Fruit fly (Drosophila melanogaster) whole organism, embryonic: ENCODE measurements around the gene CG12115.

Experiments
- Ada2b ChIP-seq: fragments of 200-800 bp; sonication (Bioruptor generic); IDR thresholded peaks from 2 replicates; pipeline ENCODE4 v1.3.6; 2022; ENCODE audit warnings: missing biosample characterization, missing genetic modification characterization
- CG11247 ChIP-seq: fragments of 200-800 bp; sonication (Bioruptor generic); IDR thresholded peaks from 2 replicates; pipeline ENCODE4 v1.3.6; 2022; ENCODE audit warnings: missing biosample characterization, missing genetic modification characterization
- CG12219 ChIP-seq: fragments of 200-800 bp; sonication (Bioruptor generic); optimal IDR thresholded peaks from 3 replicates; lab custom pipeline; 2018; ENCODE audit warnings: missing biosample characterization, mild to moderate bottlenecking, missing genetic modification characterization
- CG13894 ChIP-seq: fragments of 200-800 bp; sonication (Bioruptor generic); optimal IDR thresholded peaks from 3 replicates; lab custom pipeline; 2018; ENCODE audit warnings: missing biosample characterization, mild to moderate bottlenecking, missing genetic modification characterization, moderate library complexity
- CG17802 ChIP-seq: fragments of 200-800 bp; sonication (Bioruptor generic); optimal IDR thresholded peaks from 2 replicates; lab custom pipeline; 2018; ENCODE audit warnings: missing biosample characterization, mild to moderate bottlenecking, missing genetic modification characterization, moderate library complexity
- CG31365 ChIP-seq: fragments of 200-800 bp; sonication (Bioruptor generic); optimal IDR thresholded peaks from 2 replicates; lab custom pipeline; 2018; ENCODE audit warnings: missing biosample characterization, mild to moderate bottlenecking, missing genetic modification characterization
- CG3163 ChIP-seq: fragments of 200-800 bp; sonication (Bioruptor generic); optimal IDR thresholded peaks from 3 replicates; lab custom pipeline; 2016; ENCODE audit warnings: missing biosample characterization, missing genetic modification characterization
- CG32772 ChIP-seq: fragments of 200-800 bp; sonication (Bioruptor generic); IDR thresholded peaks from 2 replicates; pipeline ENCODE4 v1.3.6; 2022; ENCODE audit warnings: missing biosample characterization, missing genetic modification characterization
- CG34224 ChIP-seq: fragments of 200-800 bp; sonication (Bioruptor generic); IDR thresholded peaks from 3 replicates; pipeline ENCODE4 v1.3.6; 2022; ENCODE audit warnings: missing biosample characterization, missing genetic modification characterization; ENCODE audit not compliant: partially characterized antibody
- CG4730 ChIP-seq: fragments of 200-800 bp; sonication (Bioruptor generic); IDR thresholded peaks from 2 replicates; pipeline ENCODE4 v1.3.6; 2022; ENCODE audit warnings: missing biosample characterization, missing genetic modification characterization
- CG6791 ChIP-seq: fragments of 200-800 bp; sonication (Bioruptor generic); IDR thresholded peaks from 3 replicates; pipeline ENCODE4 v1.3.6; 2022; ENCODE audit warnings: missing biosample characterization, missing genetic modification characterization; ENCODE audit not compliant: partially characterized antibody
- CG7839 ChIP-seq: fragments of 200-800 bp; sonication (Bioruptor generic); optimal IDR thresholded peaks from 3 replicates; lab custom pipeline; 2018; ENCODE audit warnings: missing biosample characterization, mild to moderate bottlenecking, missing genetic modification characterization, moderate library complexity
- CG9609 ChIP-seq: fragments of 200-800 bp; sonication (Bioruptor generic); optimal IDR thresholded peaks from 3 replicates; lab custom pipeline; 2016; ENCODE audit warnings: missing biosample characterization, missing genetic modification characterization
- CHES-1-like ChIP-seq: fragments of 200-800 bp; sonication (Bioruptor generic); optimal IDR thresholded peaks from 2 replicates; lab custom pipeline; 2016; ENCODE audit warnings: missing biosample characterization, missing genetic modification characterization
- Camta ChIP-seq: fragments of 200-800 bp; sonication (Bioruptor generic); optimal IDR thresholded peaks from 2 replicates; lab custom pipeline; 2016; ENCODE audit warnings: missing biosample characterization, missing genetic modification characterization
- CkIIα-i1 ChIP-seq: fragments of 200-800 bp; sonication (Bioruptor generic); IDR thresholded peaks from 2 replicates; pipeline ENCODE4 v1.3.6; 2022; ENCODE audit warnings: missing biosample characterization, missing genetic modification characterization
- D ChIP-seq, 2 experiments: fragments of 200-800 bp in 1 of 2; fragments of >200 bp in 1 of 2; sonication (Bioruptor generic) in 1 of 2; optimal IDR thresholded peaks; 2 replicates in 1 of 2; 3 replicates in 1 of 2; lab custom pipeline; 2017; ENCODE audit warnings: mild to moderate bottlenecking in 1 of 2, missing biosample characterization in 1 of 2, missing genetic modification characterization in 1 of 2, missing genetic modification reagents in 1 of 2
- Dfd ChIP-seq, 2 experiments: fragments of >200 bp; optimal IDR thresholded peaks; 2 replicates each; lab custom pipeline; 2017; ENCODE audit warnings: missing biosample characterization in 2 of 2, missing genetic modification characterization in 2 of 2
- E2f1 ChIP-seq: fragments of 200-800 bp; sonication (Bioruptor generic); IDR thresholded peaks from 2 replicates; pipeline ENCODE4 v1.3.6; 2022; ENCODE audit warnings: missing biosample characterization, missing genetic modification characterization
- HLH54F ChIP-seq: fragments of 200-800 bp; sonication (Bioruptor generic); optimal IDR thresholded peaks from 3 replicates; lab custom pipeline; 2016; ENCODE audit warnings: missing biosample characterization, missing genetic modification characterization
- Hr3 ChIP-seq: fragments of 200-800 bp; sonication (Bioruptor generic); optimal IDR thresholded peaks from 3 replicates; lab custom pipeline; 2016; ENCODE audit warnings: missing biosample characterization, missing genetic modification characterization
- Hr39 ChIP-seq: fragments of >200 bp; optimal IDR thresholded peaks from 2 replicates; lab custom pipeline; 2017
- Lpt ChIP-seq: fragments of >200 bp; optimal IDR thresholded peaks from 2 replicates; lab custom pipeline; 2018; ENCODE audit warnings: missing biosample characterization, missing genetic modification characterization
- Mad ChIP-seq: fragments of 200-800 bp; sonication (Bioruptor generic); optimal IDR thresholded peaks from 2 replicates; lab custom pipeline; 2016; ENCODE audit warnings: missing biosample characterization, missing genetic modification characterization
- Mes4 ChIP-seq: fragments of 200-800 bp; sonication (Bioruptor generic); optimal IDR thresholded peaks from 2 replicates; lab custom pipeline; 2016; ENCODE audit warnings: missing biosample characterization, missing genetic modification characterization
- Mrtf ChIP-seq: fragments of 200-800 bp; sonication (Bioruptor generic); IDR thresholded peaks from 3 replicates; pipeline ENCODE4 v1.3.6; 2022; ENCODE audit warnings: missing biosample characterization, missing genetic modification characterization
- NC2β ChIP-seq: fragments of 200-800 bp; sonication (Bioruptor generic); optimal IDR thresholded peaks from 2 replicates; lab custom pipeline; 2016; ENCODE audit warnings: missing biosample characterization, missing genetic modification characterization
- Sry-δ ChIP-seq: fragments of 200-800 bp; sonication (Bioruptor generic); optimal IDR thresholded peaks from 2 replicates; lab custom pipeline; 2016; ENCODE audit warnings: missing biosample characterization, missing genetic modification characterization
- TFAM ChIP-seq: fragments of 200-800 bp; sonication (Bioruptor generic); optimal IDR thresholded peaks from 2 replicates; lab custom pipeline; 2017; ENCODE audit warnings: missing biosample characterization, missing genetic modification characterization, inconsistent platforms
- Vsx1 ChIP-seq: fragments of 200-800 bp; sonication (Bioruptor generic); optimal IDR thresholded peaks from 2 replicates; lab custom pipeline; 2017; ENCODE audit warnings: missing biosample characterization, mild to moderate bottlenecking, missing genetic modification characterization, missing genetic modification reagents
- da ChIP-seq: fragments of 200-800 bp; sonication (Bioruptor generic); optimal IDR thresholded peaks from 2 replicates; lab custom pipeline; 2016; ENCODE audit warnings: missing biosample characterization, missing genetic modification characterization
- dan ChIP-seq: fragments of 200-800 bp; sonication (Bioruptor generic); IDR thresholded peaks from 2 replicates; pipeline ENCODE4 v1.3.6; 2022; ENCODE audit warnings: missing biosample characterization, missing genetic modification characterization
- dm ChIP-seq: fragments of 200-800 bp; sonication (Bioruptor generic); optimal IDR thresholded peaks from 3 replicates; lab custom pipeline; 2016; ENCODE audit warnings: missing biosample characterization, missing genetic modification characterization
- fu2 ChIP-seq: fragments of 200-800 bp; sonication (Bioruptor generic); optimal IDR thresholded peaks from 2 replicates; lab custom pipeline; 2016; ENCODE audit warnings: missing biosample characterization, missing genetic modification characterization
- gce ChIP-seq: fragments of 200-800 bp; sonication (Bioruptor generic); IDR thresholded peaks from 3 replicates; pipeline ENCODE4 v1.3.6; 2022; ENCODE audit warnings: missing biosample characterization, missing genetic modification characterization
- her ChIP-seq: fragments of 200-800 bp; sonication (Bioruptor generic); optimal IDR thresholded peaks from 2 replicates; lab custom pipeline; 2016; ENCODE audit warnings: missing biosample characterization, missing genetic modification characterization
- kni ChIP-seq: fragments of 200-800 bp; sonication (Bioruptor generic); optimal IDR thresholded peaks from 3 replicates; lab custom pipeline; 2017; ENCODE audit warnings: mild to moderate bottlenecking, missing biosample characterization, missing genetic modification reagents, missing genetic modification characterization
- lola ChIP-seq, 3 experiments: fragments of >200 bp in 2 of 3; fragments of 200-800 bp in 1 of 3; sonication (Bioruptor generic) in 1 of 3; optimal IDR thresholded peaks; 2 replicates each; lab custom pipeline; 2017 to 2019; ENCODE audit warnings: missing biosample characterization in 3 of 3, missing genetic modification characterization in 3 of 3, mild to moderate bottlenecking in 1 of 3, moderate library complexity in 1 of 3
- luna ChIP-seq: fragments of 200-800 bp; sonication (Bioruptor generic); optimal IDR thresholded peaks from 2 replicates; lab custom pipeline; 2016; ENCODE audit warnings: missing biosample characterization, missing genetic modification characterization
- mam ChIP-seq: fragments of 200-800 bp; sonication (Bioruptor generic); optimal IDR thresholded peaks from 3 replicates; lab custom pipeline; 2016; ENCODE audit warnings: missing biosample characterization, missing genetic modification characterization
- peb ChIP-seq: fragments of 200-800 bp; sonication (Bioruptor generic); IDR thresholded peaks from 2 replicates; pipeline ENCODE4 v1.3.6; 2022; ENCODE audit warnings: missing biosample characterization, missing genetic modification characterization
- phol ChIP-seq: fragments of 200-800 bp; sonication (Bioruptor generic); optimal IDR thresholded peaks from 3 replicates; lab custom pipeline; 2018; ENCODE audit warnings: missing biosample characterization, mild to moderate bottlenecking, missing genetic modification characterization, moderate library complexity
- rib ChIP-seq: fragments of 200-800 bp; sonication (Bioruptor generic); IDR thresholded peaks from 2 replicates; pipeline ENCODE4 v1.3.6; 2022; ENCODE audit warnings: missing biosample characterization, missing genetic modification characterization
- ro ChIP-seq: fragments of 200-800 bp; sonication (Bioruptor generic); IDR thresholded peaks from 2 replicates; pipeline ENCODE4 v1.3.6; 2022; ENCODE audit warnings: missing biosample characterization, missing genetic modification characterization
- scrt ChIP-seq: fragments of 200-800 bp; sonication (Bioruptor generic); optimal IDR thresholded peaks from 2 replicates; lab custom pipeline; 2018; ENCODE audit warnings: missing biosample characterization, mild to moderate bottlenecking, missing genetic modification characterization, moderate library complexity
- sim ChIP-seq: fragments of 200-800 bp; sonication (Bioruptor generic); IDR thresholded peaks from 2 replicates; pipeline ENCODE4 v1.3.6; 2022; ENCODE audit warnings: missing biosample characterization, missing genetic modification characterization
- slou ChIP-seq: fragments of 200-800 bp; sonication (Bioruptor generic); optimal IDR thresholded peaks from 3 replicates; lab custom pipeline; 2016; ENCODE audit warnings: missing biosample characterization, missing genetic modification characterization
- sr ChIP-seq: fragments of 200-800 bp; sonication (Bioruptor generic); IDR thresholded peaks from 3 replicates; pipeline ENCODE4 v1.3.6; 2022; ENCODE audit warnings: missing biosample characterization, missing genetic modification characterization
- ssp ChIP-seq: fragments of 200-800 bp; sonication (Bioruptor generic); IDR thresholded peaks from 2 replicates; pipeline ENCODE4 v1.3.6; 2022; ENCODE audit warnings: missing biosample characterization, missing genetic modification characterization
- tna ChIP-seq: fragments of 200-800 bp; sonication (Bioruptor generic); IDR thresholded peaks from 2 replicates; pipeline ENCODE4 v1.3.6; 2022; ENCODE audit warnings: missing biosample characterization, missing genetic modification characterization; ENCODE audit not compliant: partially characterized antibody

The CG12115 gene

dm6 chrX:9201866-9202681, 11.7 kb upstream of the CG12115 start (continued):
- TF ChIP-seq slou (GFP tag; lab: Kevin White, UChicago) (no peak), Sry-δ (GFP tag; lab: Kevin White, UChicago) (no peak), Vsx1 (GFP tag; lab: Kevin White, UChicago) (no peak), dm (GFP tag; lab: Kevin White, UChicago) (no peak), Mrtf (GFP tag; lab: Robert Waterston, UW) (peak; percentile 81; the same call in 2 of the 3 replicates), Lpt (no peak), CG12219 (GFP tag; lab: Kevin White, UChicago) (peak; percentile 19), CG9609 (GFP tag; lab: Kevin White, UChicago) (peak; percentile 37), CG7839 (peak; percentile 81), mam (GFP tag; lab: Kevin White, UChicago) (peak; percentile 41), Hr3 (GFP tag; lab: Kevin White, UChicago) (peak; percentile 52), scrt (peak; percentile 66), gce (GFP tag; lab: Robert Waterston, UW) (peak; percentile 34; the same call in 1 of the 3 replicates), CG3163 (no peak), CG13894 (tag; lab: Kevin White, UChicago) (peak; percentile 82), E2f1 (peak; percentile 85), Mad (GFP tag; lab: Kevin White, UChicago) (no peak), fu2 (GFP tag; lab: Kevin White, UChicago) (peak; percentile 16), tna (GFP tag; lab: Robert Waterston, UW) (no peak), CkIIα-i1 (GFP tag; lab: Robert Waterston, UW) (peak; percentile 54; the same call in 1 of the 2 replicates), CHES-1-like (GFP tag; lab: Kevin White, UChicago) (no peak), CG17802 (tag; lab: Kevin White, UChicago) (no peak), da (no peak), CG32772 (peak; percentile 65), sr (0 out of 3 replicates have a peak, but pooled peaks have one; percentile 54), CG31365 (tag; lab: Kevin White, UChicago) (peak; percentile 32), luna (GFP tag; lab: Kevin White, UChicago) (peak; percentile 16), TFAM (GFP tag; lab: Kevin White, UChicago) (no peak), peb (GFP tag; lab: Robert Waterston, UW) (no peak), lola (GFP tag; optimal IDR thresholded peaks at IDR 0.05; lab: Kevin White, UChicago) (peak in 1 of 3 experiments; percentile 35), ssp (GFP tag; lab: Robert Waterston, UW) (peak; percentile 55), Camta (GFP tag; lab: Kevin White, UChicago) (no peak), HLH54F (GFP tag; lab: Kevin White, UChicago) (peak; percentile 21), NC2β (GFP tag; lab: Kevin White, UChicago) (no peak), Dfd (GFP tag; optimal IDR thresholded peaks at IDR 0.05; lab: Kevin White, UChicago) (no peak), kni (GFP tag; lab: Kevin White, UChicago) (no peak), Hr39 (lab: Kevin White, UChicago) (no peak), CG11247 (GFP tag; lab: Robert Waterston, UW) (peak; percentile 88), CG4730 (GFP tag; lab: Robert Waterston, UW) (peak; percentile 78), CG6791 (no peak), sim (0 out of 2 replicates have a peak, but pooled peaks have one; percentile 22), Mes4 (GFP tag; lab: Kevin White, UChicago) (no peak), CG34224 (GFP tag; lab: Robert Waterston, UW) (no peak), phol (peak; percentile 52), D (optimal IDR thresholded peaks at IDR 0.05; lab: Kevin White, UChicago) (no peak), D (GFP tag; optimal IDR thresholded peaks at IDR 0.05; lab: Kevin White, UChicago) (no peak), dan (GFP tag; lab: Robert Waterston, UW) (no peak), ro (GFP tag; lab: Robert Waterston, UW) (no peak), Ada2b (GFP tag; lab: Robert Waterston, UW) (peak; percentile 79), her (GFP tag; lab: Kevin White, UChicago) (no peak), rib (GFP tag; lab: Robert Waterston, UW) (peak; percentile 90)
